Fruit fly (Drosophila melanogaster): ENCODE data around the gene muc.
A peak's percentile ranks its signal among the peaks of the same experiment; 100 is the strongest.

The muc gene

DNA sequence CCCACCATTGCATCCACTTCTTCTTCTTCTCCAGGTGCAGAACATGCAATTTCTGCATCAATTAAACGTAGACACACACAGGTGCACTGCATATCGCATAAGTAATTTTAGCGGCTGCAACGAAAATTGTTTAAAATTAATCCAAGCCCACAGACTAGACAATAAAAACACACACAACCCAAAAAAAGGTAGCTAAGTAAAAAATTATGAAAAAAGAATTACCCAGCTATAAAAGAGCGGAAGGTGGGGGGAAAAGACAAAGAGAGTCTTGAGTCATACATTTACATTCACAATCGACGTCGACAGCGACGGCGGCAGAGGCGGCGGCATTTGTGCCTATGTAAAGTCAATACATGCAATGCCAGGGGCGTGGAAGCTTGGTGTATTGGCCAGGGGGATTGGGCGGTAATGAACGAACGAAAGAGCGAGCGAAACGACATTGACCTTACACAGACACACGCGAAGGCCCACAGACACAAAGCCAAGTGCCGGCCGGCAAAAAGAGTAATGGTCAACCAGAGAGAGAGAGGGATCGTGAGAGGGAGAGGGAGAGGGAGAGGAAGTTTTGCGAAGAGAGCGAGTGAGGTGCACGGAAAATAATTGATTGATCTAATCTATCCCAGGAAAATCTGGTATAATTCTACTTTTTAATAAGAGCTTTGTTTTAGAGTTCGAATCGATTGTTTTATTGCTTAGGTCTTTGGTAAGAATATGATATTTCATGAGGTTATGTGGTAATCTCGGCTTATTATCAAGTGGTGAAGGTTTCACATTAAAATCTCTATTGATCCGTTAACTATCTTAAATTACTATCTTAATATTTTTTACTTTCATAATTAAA lies 8.3 kb upstream of the muc start (continued):
- TF ChIP-seq CG13287 (GFP tag; IDR thresholded peaks at IDR 0.05; ENCODE audit: partially characterized antibody): peak; percentile 30; the same call in 1 of the 2 replicates
- no peak for TF ChIP-seq CHES-1-like (GFP tag; optimal IDR thresholded peaks at IDR 0.05)
- TF ChIP-seq CG10565 (GFP tag; optimal IDR thresholded peaks at IDR 0.05): no peak
- TF ChIP-seq CG6791 (GFP tag; IDR thresholded peaks at IDR 0.05; ENCODE audit: partially characterized antibody): no peak
- no peak for TF ChIP-seq sqz (GFP tag; optimal IDR thresholded peaks at IDR 0.05)
- no peak for TF ChIP-seq Atf6 (GFP tag; IDR thresholded peaks at IDR 0.05)
- no peak for TF ChIP-seq CG30403 (GFP tag; optimal IDR thresholded peaks at IDR 0.05)
- TF ChIP-seq kni (GFP tag; optimal IDR thresholded peaks at IDR 0.05): no peak
- TF ChIP-seq Ssrp (tag; optimal IDR thresholded peaks at IDR 0.05): no peak
- TF ChIP-seq CG15269 (tag; optimal IDR thresholded peaks at IDR 0.05): no peak
- no peak for TF ChIP-seq gsb (GFP tag; IDR thresholded peaks at IDR 0.05)
- no peak for TF ChIP-seq CG4328 (GFP tag; optimal IDR thresholded peaks at IDR 0.05)
- TF ChIP-seq zf30C (GFP tag; optimal IDR thresholded peaks at IDR 0.05): no peak
- TF ChIP-seq ttk (GFP tag; IDR thresholded peaks at IDR 0.05): no peak
- no peak for TF ChIP-seq CG17568 (GFP tag; optimal IDR thresholded peaks at IDR 0.05)
- no peak for TF ChIP-seq nau (GFP tag; optimal IDR thresholded peaks at IDR 0.05)
- no peak for TF ChIP-seq otp (GFP tag; IDR thresholded peaks at IDR 0.05)
- TF ChIP-seq seq (GFP tag; IDR thresholded peaks at IDR 0.05): no peak
- no peak for TF ChIP-seq CG9797 (GFP tag; optimal IDR thresholded peaks at IDR 0.05)
- no peak for TF ChIP-seq CG3407 (GFP tag; optimal IDR thresholded peaks at IDR 0.05)
- peak; percentile 42 for TF ChIP-seq pros (GFP tag; optimal IDR thresholded peaks at IDR 0.05)
- TF ChIP-seq salm (tag; optimal IDR thresholded peaks at IDR 0.05): no peak
- TF ChIP-seq CG16863 (GFP tag; optimal IDR thresholded peaks at IDR 0.05): no peak
- TF ChIP-seq corto (GFP tag; optimal IDR thresholded peaks at IDR 0.05): peak; percentile 43
- 0 out of 3 replicates have a peak, but pooled peaks have one; percentile 27 for TF ChIP-seq CG17361 (GFP tag; IDR thresholded peaks at IDR 0.05)
- TF ChIP-seq CG12769 (tag; optimal IDR thresholded peaks at IDR 0.05): no peak
- TF ChIP-seq mld (GFP tag; IDR thresholded peaks at IDR 0.05; ENCODE audit: partially characterized antibody): no peak
- TF ChIP-seq zen2 (GFP tag; IDR thresholded peaks at IDR 0.05; ENCODE audit: partially characterized antibody): no peak
- no peak for TF ChIP-seq Abd-B (GFP tag; optimal IDR thresholded peaks at IDR 0.05)
- no peak for TF ChIP-seq pita (GFP tag; optimal IDR thresholded peaks at IDR 0.05)
- TF ChIP-seq shn (GFP tag; optimal IDR thresholded peaks at IDR 0.05): no peak
- TF ChIP-seq Lhr (GFP tag; optimal IDR thresholded peaks at IDR 0.05): no peak
- TF ChIP-seq oc (tag; optimal IDR thresholded peaks at IDR 0.05): no peak
- no peak for TF ChIP-seq Sry-β (GFP tag; optimal IDR thresholded peaks at IDR 0.05)
- TF ChIP-seq Asciz (GFP tag; optimal IDR thresholded peaks at IDR 0.05): no peak
- no peak for TF ChIP-seq ci (GFP tag; IDR thresholded peaks at IDR 0.05)
- no peak for TF ChIP-seq ssp (GFP tag; IDR thresholded peaks at IDR 0.05)
- no peak for TF ChIP-seq Blimp-1 (GFP tag; optimal IDR thresholded peaks at IDR 0.05)
- TF ChIP-seq Gug (GFP tag; IDR thresholded peaks at IDR 0.05): no peak
- no peak for TF ChIP-seq sna (GFP tag; IDR thresholded peaks at IDR 0.05; ENCODE audit: partially characterized antibody)
- TF ChIP-seq CG12219 (GFP tag; optimal IDR thresholded peaks at IDR 0.05): no peak
- no peak for TF ChIP-seq CG12299 (tag; optimal IDR thresholded peaks at IDR 0.05)
- TF ChIP-seq Rx (GFP tag; IDR thresholded peaks at IDR 0.05): no peak
- no peak for TF ChIP-seq CG8765 (GFP tag; IDR thresholded peaks at IDR 0.05)
- no peak for TF ChIP-seq CG8359 (GFP tag; optimal IDR thresholded peaks at IDR 0.05; ENCODE audit: borderline replicate concordance)
- no peak for TF ChIP-seq fd96Cb (tag; optimal IDR thresholded peaks at IDR 0.05)
- no peak for TF ChIP-seq tna (GFP tag; IDR thresholded peaks at IDR 0.05; ENCODE audit: partially characterized antibody)
- TF ChIP-seq Scr (GFP tag; IDR thresholded peaks at IDR 0.05; ENCODE audit: partially characterized antibody): no peak

Measured in whole organism, embryonic.